Worm (Caenorhabditis elegans): Measurements from ENCODE around the gene sav-1.

Gene sav-1

ce11 chrX:2287092-2287491 is at the start of gene sav-1:
Gene sav-1, minus strand, starts transcription at chrX:2287192.
- no peak for TF ChIP-seq him-1 (tag; optimal IDR thresholded peaks at IDR 0.05)
- TF ChIP-seq dao-5 (tag; optimal IDR thresholded peaks at IDR 0.05) = no peak
- TF ChIP-seq W03F9.2 (tag; optimal IDR thresholded peaks at IDR 0.05) = no peak

- TF ChIP-seq him-1 (tag; optimal IDR thresholded peaks at IDR 0.05) (no peak), dao-5 (tag; optimal IDR thresholded peaks at IDR 0.05) (no peak), W03F9.2 (tag; optimal IDR thresholded peaks at IDR 0.05) (no peak)
Observed at ce11 chrX:2335384-2335783, 48.4 kb upstream of the sav-1 start, which contains the start of gene T01B6.1. Gene T01B6.1, plus strand, starts transcription at chrX:2335684.

- TF ChIP-seq him-1 (tag; optimal IDR thresholded peaks at IDR 0.05) = no peak
- no peak for TF ChIP-seq dao-5 (tag; optimal IDR thresholded peaks at IDR 0.05)
- TF ChIP-seq W03F9.2 (tag; optimal IDR thresholded peaks at IDR 0.05) = no peak
Observed at ce11 chrX:2330494-2330893, 43.5 kb upstream of the sav-1 start.

- TF ChIP-seq dao-5 (tag; optimal IDR thresholded peaks at IDR 0.05) = no peak
- TF ChIP-seq W03F9.2 (tag; optimal IDR thresholded peaks at IDR 0.05) = no peak
- no peak for TF ChIP-seq him-1 (tag; optimal IDR thresholded peaks at IDR 0.05)
Observed at ce11 chrX:2328873-2329272, 41.9 kb upstream of the sav-1 start.

- no peak for TF ChIP-seq him-1 (tag; optimal IDR thresholded peaks at IDR 0.05)
- no peak for TF ChIP-seq W03F9.2 (tag; optimal IDR thresholded peaks at IDR 0.05)
- no peak for TF ChIP-seq dao-5 (tag; optimal IDR thresholded peaks at IDR 0.05)
Observed at ce11 chrX:2321758-2322157, 34.8 kb upstream of the sav-1 start.

- TF ChIP-seq dao-5 (tag; optimal IDR thresholded peaks at IDR 0.05) = no peak
- TF ChIP-seq him-1 (tag; optimal IDR thresholded peaks at IDR 0.05) = no peak
- no peak for TF ChIP-seq W03F9.2 (tag; optimal IDR thresholded peaks at IDR 0.05)
Observed at ce11 chrX:2320539-2320938, 33.5 kb upstream of the sav-1 start.

- TF ChIP-seq him-1 (tag; optimal IDR thresholded peaks at IDR 0.05) (no peak), dao-5 (tag; optimal IDR thresholded peaks at IDR 0.05) (no peak), W03F9.2 (tag; optimal IDR thresholded peaks at IDR 0.05) (no peak)
Observed at ce11 chrX:2319238-2319637, 32.2 kb upstream of the sav-1 start, which contains the start of gene aakg-4. Gene aakg-4, minus strand, starts transcription at chrX:2319338.

ce11 chrX:2317480-2317879 is 30.5 kb upstream of the sav-1 start:
- TF ChIP-seq W03F9.2 (tag; optimal IDR thresholded peaks at IDR 0.05) = no peak
- TF ChIP-seq him-1 (tag; optimal IDR thresholded peaks at IDR 0.05) = no peak
- no peak for TF ChIP-seq dao-5 (tag; optimal IDR thresholded peaks at IDR 0.05)

ce11 chrX:2316859-2317258 is 29.9 kb upstream of the sav-1 start:
- TF ChIP-seq W03F9.2 (tag; optimal IDR thresholded peaks at IDR 0.05) (no peak), dao-5 (tag; optimal IDR thresholded peaks at IDR 0.05) (no peak), him-1 (tag; optimal IDR thresholded peaks at IDR 0.05) (no peak)

- no peak for TF ChIP-seq him-1 (tag; optimal IDR thresholded peaks at IDR 0.05)
- no peak for TF ChIP-seq W03F9.2 (tag; optimal IDR thresholded peaks at IDR 0.05)
- no peak for TF ChIP-seq dao-5 (tag; optimal IDR thresholded peaks at IDR 0.05)
Observed at ce11 chrX:2316205-2316604, 29.2 kb upstream of the sav-1 start.

- TF ChIP-seq dao-5 (tag; optimal IDR thresholded peaks at IDR 0.05) (no peak), W03F9.2 (tag; optimal IDR thresholded peaks at IDR 0.05) (no peak), him-1 (tag; optimal IDR thresholded peaks at IDR 0.05) (no peak)
Observed at ce11 chrX:2304496-2304895, 17.5 kb upstream of the sav-1 start.

ce11 chrX:2303253-2303652 is 16.3 kb upstream of the sav-1 start:
- TF ChIP-seq W03F9.2 (tag; optimal IDR thresholded peaks at IDR 0.05) = no peak
- no peak for TF ChIP-seq him-1 (tag; optimal IDR thresholded peaks at IDR 0.05)
- no peak for TF ChIP-seq dao-5 (tag; optimal IDR thresholded peaks at IDR 0.05)

ce11 chrX:2302782-2303181 is 15.8 kb upstream of the sav-1 start, which contains the start of gene hum-6:
Gene hum-6, plus strand, starts transcription at chrX:2303082.
- TF ChIP-seq him-1 (tag; optimal IDR thresholded peaks at IDR 0.05) (no peak), W03F9.2 (tag; optimal IDR thresholded peaks at IDR 0.05) (no peak), dao-5 (tag; optimal IDR thresholded peaks at IDR 0.05) (no peak)

- no peak for TF ChIP-seq dao-5 (tag; optimal IDR thresholded peaks at IDR 0.05)
- no peak for TF ChIP-seq him-1 (tag; optimal IDR thresholded peaks at IDR 0.05)
- TF ChIP-seq W03F9.2 (tag; optimal IDR thresholded peaks at IDR 0.05) = no peak
Observed at ce11 chrX:2301821-2302220, 14.8 kb upstream of the sav-1 start.

- TF ChIP-seq him-1 (tag; optimal IDR thresholded peaks at IDR 0.05) (no peak), W03F9.2 (tag; optimal IDR thresholded peaks at IDR 0.05) (no peak), dao-5 (tag; optimal IDR thresholded peaks at IDR 0.05) (no peak)
Observed at ce11 chrX:2294198-2294800, 7.3 kb upstream of the sav-1 start, which contains the start of gene T10H10.2. Gene T10H10.2, plus strand, starts transcription at chrX:2294750.
